Fruit fly (Drosophila melanogaster): ENCODE results near the gene CadN2.

The CadN2 gene

dm6 chr2L:17741123-17741522, 133.9 kb downstream of the CadN2 start:
- TF ChIP-seq usp (GFP tag; optimal IDR thresholded peaks at IDR 0.05) (no peak), psq (optimal IDR thresholded peaks at IDR 0.05) (no peak), EcR (GFP tag; optimal IDR thresholded peaks at IDR 0.05) (no peak), pan (optimal IDR thresholded peaks at IDR 0.05) (no peak), Dll (optimal IDR thresholded peaks at IDR 0.05) (no peak), CG8478 (optimal IDR thresholded peaks at IDR 0.05) (no peak)

dm6 chr2L:17740417-17740924, 134.6 kb downstream of the CadN2 start:
- no peak for TF ChIP-seq EcR (GFP tag; optimal IDR thresholded peaks at IDR 0.05)

- TF ChIP-seq psq (optimal IDR thresholded peaks at IDR 0.05) = no peak
- TF ChIP-seq EcR (GFP tag; optimal IDR thresholded peaks at IDR 0.05) = no peak
- no peak for TF ChIP-seq Dll (optimal IDR thresholded peaks at IDR 0.05)
- no peak for TF ChIP-seq usp (GFP tag; optimal IDR thresholded peaks at IDR 0.05)
- TF ChIP-seq pan (optimal IDR thresholded peaks at IDR 0.05) = no peak
- TF ChIP-seq CG8478 (optimal IDR thresholded peaks at IDR 0.05) = no peak
Measured at dm6 chr2L:17739428-17739827, 135.6 kb downstream of the CadN2 start.
